Fruit fly (Drosophila melanogaster) whole organism, pupa: ENCODE measurements around the gene CG32271.

ENCODE experiments used
- CG10348 ChIP-seq: fragments of 200-800 bp; sonication (Bioruptor generic); IDR thresholded peaks from 2 replicates; pipeline ENCODE4 v1.3.6; 2022; ENCODE audit warnings: missing biosample characterization, missing genetic modification characterization
- CG12605 ChIP-seq: fragments of 200-800 bp; sonication (Bioruptor generic); IDR thresholded peaks from 2 replicates; pipeline ENCODE4 v1.3.6; 2022; ENCODE audit warnings: missing biosample characterization, missing genetic modification characterization
- CG13204 ChIP-seq: fragments of 200-800 bp; sonication (Bioruptor generic); optimal IDR thresholded peaks from 2 replicates; lab custom pipeline; 2018; ENCODE audit warnings: missing biosample characterization, mild to moderate bottlenecking, missing genetic modification characterization, moderate library complexity
- CG17806 ChIP-seq: fragments of 200-800 bp; sonication (Bioruptor generic); optimal IDR thresholded peaks from 2 replicates; lab custom pipeline; 2018; ENCODE audit warnings: missing biosample characterization, mild to moderate bottlenecking, missing genetic modification characterization, moderate library complexity
- CG32121 ChIP-seq: fragments of 200-800 bp; sonication (Bioruptor generic); IDR thresholded peaks from 2 replicates; pipeline ENCODE4 v1.3.6; 2022; ENCODE audit warnings: missing biosample characterization, missing genetic modification characterization
- D1 ChIP-seq: fragments of 200-800 bp; sonication (Bioruptor generic); optimal IDR thresholded peaks from 2 replicates; lab custom pipeline; 2018; ENCODE audit warnings: missing biosample characterization, mild to moderate bottlenecking, missing genetic modification characterization, moderate library complexity
- EcR ChIP-seq: fragments of 200-800 bp; sonication (Bioruptor generic); optimal IDR thresholded peaks from 3 replicates; lab custom pipeline; 2019; ENCODE audit warnings: missing biosample characterization, missing genetic modification characterization, mild to moderate bottlenecking, moderate library complexity, missing genetic modification reagents
- fd96Ca ChIP-seq: fragments of 200-800 bp; sonication (Bioruptor generic); IDR thresholded peaks from 3 replicates; pipeline ENCODE4 v1.3.6; 2022; ENCODE audit warnings: missing biosample characterization, missing genetic modification characterization

DNA sequence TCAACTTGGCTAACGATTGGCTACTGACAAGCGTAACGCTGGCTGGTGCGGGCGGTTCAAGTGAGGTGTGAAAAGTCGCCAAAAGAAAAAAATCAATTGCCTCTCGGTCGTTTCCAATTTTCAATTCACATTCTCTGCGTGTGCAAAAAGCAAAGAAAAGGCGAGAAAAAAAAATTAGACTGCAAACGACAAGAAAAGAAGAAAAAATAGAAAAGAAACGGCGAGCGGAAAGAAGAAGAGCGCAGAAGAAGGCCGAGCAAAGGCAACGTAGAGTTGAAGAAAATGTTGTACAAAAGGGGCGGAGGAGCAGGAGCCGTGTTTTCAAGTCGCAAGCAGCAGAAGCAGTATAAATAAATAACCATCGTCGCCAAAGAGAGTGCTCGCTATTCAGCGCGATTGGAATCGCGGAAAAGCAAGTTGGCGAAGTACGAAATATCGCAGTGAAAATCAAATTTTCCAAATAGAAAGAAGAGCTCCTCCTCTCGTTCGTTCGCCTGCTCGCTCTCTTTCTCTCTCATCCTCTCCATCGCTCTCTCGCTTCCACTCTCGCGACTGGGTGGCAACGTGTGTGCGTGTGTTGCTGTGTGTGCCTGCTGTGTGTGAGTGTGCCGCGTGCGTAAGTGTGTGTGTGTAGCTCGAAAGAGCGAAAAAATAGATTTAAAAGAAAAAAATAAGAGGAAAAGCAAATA, 23.0 kb upstream of the CG32271 start:
- TF ChIP-seq CG13204 (peak; percentile 63), fd96Ca (peak; percentile 76; the same call in 2 of the 3 replicates), CG10348 (GFP tag; lab: Robert Waterston, UW) (no peak), D1 (tag; lab: Kevin White, UChicago) (no peak), EcR (GFP tag; lab: Kevin White, UChicago) (peak; percentile 53), CG17806 (tag; lab: Kevin White, UChicago) (peak; percentile 22), CG12605 (GFP tag; lab: Robert Waterston, UW) (peak; percentile 59), CG32121 (GFP tag; lab: Robert Waterston, UW) (peak; percentile 50; the same call in 1 of the 2 replicates)
